Fruit fly (Drosophila melanogaster) whole organism, wandering third instar larva: ENCODE measurements around the gene Ubc2.

Experiments used
- Abd-B ChIP-seq: fragments of >200 bp; optimal IDR thresholded peaks from 2 replicates; lab custom pipeline; 2017; ENCODE audit warnings: missing biosample characterization, missing genetic modification characterization
- CG9705 ChIP-seq: fragments of 200-800 bp; sonication (Bioruptor generic); optimal IDR thresholded peaks from 2 replicates; lab custom pipeline; 2018; ENCODE audit warnings: missing biosample characterization, mild to moderate bottlenecking, missing genetic modification characterization
- CrebA ChIP-seq: fragments of 200-800 bp; sonication (Bioruptor generic); optimal IDR thresholded peaks from 2 replicates; lab custom pipeline; 2016; ENCODE audit warnings: missing biosample characterization, mild to moderate bottlenecking, missing genetic modification characterization, borderline replicate concordance
- Dfd ChIP-seq: fragments of >200 bp; optimal IDR thresholded peaks from 2 replicates; lab custom pipeline; 2017; ENCODE audit warnings: missing biosample characterization, missing genetic modification characterization
- GATAd ChIP-seq: sonication (Bioruptor generic); optimal IDR thresholded peaks from 2 replicates; lab custom pipeline; 2016; ENCODE audit warnings: missing biosample characterization, missing genetic modification characterization
- HLH106 ChIP-seq: fragments of 200-800 bp; optimal IDR thresholded peaks from 3 replicates; lab custom pipeline; 2019; ENCODE audit warnings: missing biosample characterization, mild to moderate bottlenecking, missing genetic modification characterization, moderate library complexity
- Hnf4 ChIP-seq: fragments of 200-800 bp; sonication (Bioruptor generic); optimal IDR thresholded peaks from 2 replicates; lab custom pipeline; 2016; ENCODE audit warnings: missing biosample characterization, mild to moderate bottlenecking, missing genetic modification characterization
- Hr78 ChIP-seq: fragments of >200 bp; optimal IDR thresholded peaks from 2 replicates; lab custom pipeline; 2017; ENCODE audit warnings: missing biosample characterization, missing genetic modification characterization
- Hr83 ChIP-seq: fragments of 200-300 bp; sonication (Bioruptor generic); optimal IDR thresholded peaks from 2 replicates; lab custom pipeline; 2016; ENCODE audit warnings: missing biosample characterization, mild to moderate bottlenecking, missing genetic modification characterization, moderate library complexity; ENCODE audit not compliant: poor library complexity, severe bottlenecking
- Myc ChIP-seq: fragments of >200 bp; optimal IDR thresholded peaks from 2 replicates; lab custom pipeline; 2017
- N ChIP-seq: fragments of >200 bp; optimal IDR thresholded peaks from 2 replicates; lab custom pipeline; 2018; ENCODE audit warnings: missing biosample characterization, missing external identifiers, missing genetic modification characterization
- OdsH ChIP-seq: fragments of 200-800 bp; sonication (Bioruptor generic); optimal IDR thresholded peaks from 2 replicates; lab custom pipeline; 2016; ENCODE audit warnings: missing biosample characterization, mild to moderate bottlenecking, missing genetic modification characterization
- Rel ChIP-seq, 2 experiments: fragments of 200-800 bp; sonication (Bioruptor generic) in 1 of 2; optimal IDR thresholded peaks; 2 replicates in 1 of 2; 3 replicates in 1 of 2; lab custom pipeline; 2016 to 2019; ENCODE audit warnings: mild to moderate bottlenecking in 2 of 2, missing biosample characterization in 2 of 2, missing genetic modification characterization in 2 of 2, moderate library complexity in 1 of 2
- Sp1 ChIP-seq: fragments of 200-800 bp; sonication (Bioruptor generic); optimal IDR thresholded peaks from 3 replicates; lab custom pipeline; 2019; ENCODE audit warnings: missing biosample characterization, mild to moderate bottlenecking, missing genetic modification characterization, moderate library complexity
- br ChIP-seq: fragments of 200-800 bp; sonication (Bioruptor generic); optimal IDR thresholded peaks from 2 replicates; lab custom pipeline; 2016; ENCODE audit warnings: missing biosample characterization, missing genetic modification characterization
- brk ChIP-seq: fragments of 200-800 bp; sonication (Bioruptor generic); optimal IDR thresholded peaks from 2 replicates; lab custom pipeline; 2016; ENCODE audit warnings: missing biosample characterization, mild to moderate bottlenecking, missing genetic modification characterization
- dl ChIP-seq, 2 experiments: fragments of 175-275, 200-275 bp in 1 of 2; fragments of 200-275 bp in 1 of 2; sonication (Bioruptor generic); optimal IDR thresholded peaks; lab custom pipeline; 2018; ENCODE audit warnings: mild to moderate bottlenecking in 2 of 2, missing biosample characterization in 2 of 2, missing genetic modification characterization in 2 of 2, moderate library complexity in 2 of 2; ENCODE audit not compliant: partially characterized antibody in 2 of 2, insufficient read depth in 1 of 2
- dmrt93B ChIP-seq: fragments of 200-800 bp; sonication (Bioruptor generic); optimal IDR thresholded peaks from 2 replicates; lab custom pipeline; 2018; ENCODE audit warnings: missing biosample characterization, mild to moderate bottlenecking, missing genetic modification characterization
- ey ChIP-seq: fragments of 200-800 bp; sonication (Bioruptor generic); optimal IDR thresholded peaks from 2 replicates; lab custom pipeline; 2016; ENCODE audit warnings: missing biosample characterization, missing genetic modification characterization
- foxo ChIP-seq, 2 experiments: fragments of 200-800 bp; sonication (Bioruptor generic); optimal IDR thresholded peaks; 2 replicates in 1 of 2; 3 replicates in 1 of 2; lab custom pipeline; 2016 to 2017; ENCODE audit warnings: missing biosample characterization in 2 of 2, missing genetic modification characterization in 2 of 2
- fru ChIP-seq: fragments of 200-800 bp; sonication (Bioruptor generic); optimal IDR thresholded peaks from 3 replicates; lab custom pipeline; 2016; ENCODE audit warnings: missing biosample characterization, mild to moderate bottlenecking, missing genetic modification characterization
- h ChIP-seq: fragments of 200-800 bp; sonication (Bioruptor generic); optimal IDR thresholded peaks from 3 replicates; lab custom pipeline; 2016; ENCODE audit warnings: missing biosample characterization, mild to moderate bottlenecking, missing genetic modification characterization
- jim ChIP-seq: fragments of 175-275, 200-325 bp; sonication (Bioruptor generic); optimal IDR thresholded peaks from 2 replicates; lab custom pipeline; 2016; ENCODE audit warnings: missing biosample characterization, mild to moderate bottlenecking, missing genetic modification characterization
- lola ChIP-seq: fragments of >200 bp; optimal IDR thresholded peaks from 2 replicates; lab custom pipeline; 2017; ENCODE audit warnings: missing biosample characterization, missing genetic modification characterization
- psq ChIP-seq: fragments of 200-800 bp; sonication (Bioruptor generic); optimal IDR thresholded peaks from 3 replicates; lab custom pipeline; 2017; ENCODE audit warnings: missing biosample characterization, mild to moderate bottlenecking, missing genetic modification characterization, moderate library complexity
- rgr ChIP-seq: fragments of 200-800 bp; sonication (Bioruptor generic); optimal IDR thresholded peaks from 3 replicates; lab custom pipeline; 2016; ENCODE audit warnings: missing biosample characterization, mild to moderate bottlenecking, missing genetic modification characterization
- sage ChIP-seq: fragments of 200-800 bp; sonication (Bioruptor generic); optimal IDR thresholded peaks from 2 replicates; lab custom pipeline; 2016; ENCODE audit warnings: missing biosample characterization, mild to moderate bottlenecking, missing genetic modification characterization
- sv ChIP-seq: fragments of 200-800 bp; sonication (Bioruptor generic); optimal IDR thresholded peaks from 3 replicates; lab custom pipeline; 2016; ENCODE audit warnings: missing biosample characterization, missing genetic modification characterization
- usp ChIP-seq: fragments of >200 bp; optimal IDR thresholded peaks from 2 replicates; lab custom pipeline; 2017; ENCODE audit warnings: missing biosample characterization, missing genetic modification characterization
- woc ChIP-seq: sonication (Bioruptor generic); optimal IDR thresholded peaks from 2 replicates; lab custom pipeline; 2016; ENCODE audit warnings: missing biosample characterization, mild to moderate bottlenecking, missing genetic modification characterization

The Ubc2 gene

DNA sequence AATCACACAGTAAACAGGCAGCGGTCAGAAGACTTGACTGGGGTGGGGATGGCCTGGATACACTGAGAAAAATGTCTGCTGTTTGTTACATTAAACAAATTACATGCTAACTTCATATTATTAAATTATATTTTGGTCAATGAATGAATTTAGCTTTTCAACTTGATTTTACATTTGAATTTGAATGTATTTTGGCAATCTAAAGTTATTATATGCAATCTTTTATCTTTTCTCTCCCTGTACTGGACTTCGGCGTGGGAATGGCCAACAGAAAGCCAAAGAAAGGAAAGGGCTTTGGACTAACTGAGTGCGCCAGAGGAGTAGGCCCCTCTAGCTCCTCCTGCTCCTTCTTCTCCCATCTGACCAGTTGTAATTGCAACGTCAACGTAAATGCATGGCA, 23.5 kb upstream of the Ubc2 start (continued):
- no peak for TF ChIP-seq dl (GFP tag; optimal IDR thresholded peaks at IDR 0.05; lab: Kevin White, UChicago; ENCODE audit: insufficient read depth in 1 of 2, partially characterized antibody in 2 of 2)
- TF ChIP-seq Hr78 (GFP tag; lab: Kevin White, UChicago): no peak
- no peak for TF ChIP-seq Hr83 (GFP tag; lab: Kevin White, UChicago)
- TF ChIP-seq HLH106 (tag; lab: Kevin White, UChicago): peak; percentile 62
- TF ChIP-seq woc: peak; percentile 65

- TF ChIP-seq rgr (GFP tag; lab: Kevin White, UChicago) (no peak), HLH106 (tag; lab: Kevin White, UChicago) (no peak), Hr78 (GFP tag; lab: Kevin White, UChicago) (no peak), OdsH (GFP tag; lab: Kevin White, UChicago) (no peak), lola (GFP tag; lab: Kevin White, UChicago) (no peak), Dfd (no peak), br (GFP tag; lab: Kevin White, UChicago) (no peak), psq (no peak), Hr83 (GFP tag; lab: Kevin White, UChicago) (no peak), Abd-B (GFP tag; lab: Kevin White, UChicago) (no peak), h (GFP tag; lab: Kevin White, UChicago) (no peak), ey (no peak)
Measured at dm6 chr2L:10789922-10790321, 22.1 kb upstream of the Ubc2 start, which contains the start of gene CG31870. TSS of gene CG31870 (plus strand) at chr2L:10790222.

dm6 chr2L:10781252-10781651, 13.4 kb upstream of the Ubc2 start:
- TF ChIP-seq CG9705 (GFP tag; lab: Kevin White, UChicago) (no peak), ey (no peak), sv (GFP tag; lab: Kevin White, UChicago) (no peak)

DNA sequence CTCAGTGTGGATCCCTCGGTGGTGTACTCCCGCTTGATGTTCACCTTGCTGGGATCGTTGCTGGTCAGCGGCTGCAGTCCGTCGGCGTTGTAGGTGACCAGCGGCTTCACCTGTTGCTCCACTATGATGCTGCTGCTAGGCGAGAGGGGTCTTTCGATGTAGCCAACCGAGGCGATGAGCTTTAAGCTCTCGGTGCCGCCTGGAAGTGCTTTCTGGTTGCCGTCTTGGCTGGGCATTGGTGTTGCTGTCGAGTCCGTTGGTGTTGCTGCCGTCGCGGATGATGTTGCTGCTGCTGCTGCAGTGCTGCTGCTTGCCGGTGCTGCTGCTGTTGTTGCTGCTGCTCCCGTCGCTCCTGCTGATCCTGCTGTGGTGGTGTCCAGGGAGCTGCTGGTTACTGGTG, 6.2 kb upstream of the Ubc2 start:
- no peak for TF ChIP-seq foxo (GFP tag; optimal IDR thresholded peaks at IDR 0.05; lab: Kevin White, UChicago)
- no peak for TF ChIP-seq fru (GFP tag; lab: Kevin White, UChicago)
- TF ChIP-seq woc: no peak
- no peak for TF ChIP-seq GATAd
- no peak for TF ChIP-seq h (GFP tag; lab: Kevin White, UChicago)
- no peak for TF ChIP-seq N
- no peak for TF ChIP-seq psq
- TF ChIP-seq OdsH (GFP tag; lab: Kevin White, UChicago): no peak
- no peak for TF ChIP-seq dmrt93B (GFP tag; lab: Kevin White, UChicago)
- no peak for TF ChIP-seq jim (GFP tag; lab: Kevin White, UChicago)
- TF ChIP-seq CrebA (GFP tag; lab: Kevin White, UChicago): no peak
- no peak for TF ChIP-seq Hnf4
- no peak for TF ChIP-seq usp
- no peak for TF ChIP-seq Myc (lab: Kevin White, UChicago)
- TF ChIP-seq sage (GFP tag; lab: Kevin White, UChicago): no peak
- TF ChIP-seq, all 38 proteins: peak for 0

DNA sequence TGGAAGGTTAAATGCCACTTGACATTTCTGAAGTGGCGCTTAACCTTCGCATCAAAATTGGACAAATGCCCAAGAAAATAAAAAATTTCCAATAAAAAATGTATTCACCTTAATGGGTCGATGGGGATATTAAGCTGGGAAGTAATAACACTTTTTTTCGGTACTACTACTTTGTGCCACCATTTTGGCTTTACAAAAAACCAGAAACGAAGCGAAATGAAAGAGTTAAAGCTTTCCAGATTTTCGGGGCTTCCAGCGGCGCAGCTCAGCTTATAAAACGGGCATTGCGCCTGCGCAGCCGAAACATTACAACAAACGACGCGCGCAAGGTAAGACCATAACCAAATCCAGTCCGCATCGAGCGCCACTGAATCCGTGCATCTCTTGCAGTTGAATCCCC, 2.8 kb upstream of the Ubc2 start, which contains the start of gene CG17127:
Gene CG17127 (plus strand): TSS at position 301 of the 400 bp plus-strand sequence.
- TF ChIP-seq Sp1 (GFP tag; lab: Kevin White, UChicago) (no peak), dl (GFP tag; optimal IDR thresholded peaks at IDR 0.05; lab: Kevin White, UChicago; ENCODE audit: insufficient read depth in 1 of 2, partially characterized antibody in 2 of 2) (no peak), psq (no peak), Abd-B (GFP tag; lab: Kevin White, UChicago) (no peak), rgr (GFP tag; lab: Kevin White, UChicago) (no peak), h (GFP tag; lab: Kevin White, UChicago) (no peak), Hr83 (GFP tag; lab: Kevin White, UChicago) (no peak), HLH106 (tag; lab: Kevin White, UChicago) (no peak)

dm6 chr2L:10769708-10770107, 1.9 kb upstream of the Ubc2 start, which contains the start of gene CG6724:
TSS of gene CG6724 (minus strand) at chr2L:10769952.
- TF ChIP-seq N: no peak
- TF ChIP-seq HLH106 (tag; lab: Kevin White, UChicago): no peak
- no peak for TF ChIP-seq brk (GFP tag; lab: Kevin White, UChicago)
- no peak for TF ChIP-seq jim (GFP tag; lab: Kevin White, UChicago)
- no peak for TF ChIP-seq dmrt93B (GFP tag; lab: Kevin White, UChicago)
- no peak for TF ChIP-seq Rel (GFP tag; optimal IDR thresholded peaks at IDR 0.05; lab: Kevin White, UChicago)
- no peak for TF ChIP-seq Rel (tag; optimal IDR thresholded peaks at IDR 0.05; lab: Kevin White, UChicago)
- TF ChIP-seq Abd-B (GFP tag; lab: Kevin White, UChicago): no peak
- no peak for TF ChIP-seq br (GFP tag; lab: Kevin White, UChicago)
